Worm (Caenorhabditis elegans): ENCODE measurements around the gene R02D5.6.

Gene R02D5.6

DNA sequence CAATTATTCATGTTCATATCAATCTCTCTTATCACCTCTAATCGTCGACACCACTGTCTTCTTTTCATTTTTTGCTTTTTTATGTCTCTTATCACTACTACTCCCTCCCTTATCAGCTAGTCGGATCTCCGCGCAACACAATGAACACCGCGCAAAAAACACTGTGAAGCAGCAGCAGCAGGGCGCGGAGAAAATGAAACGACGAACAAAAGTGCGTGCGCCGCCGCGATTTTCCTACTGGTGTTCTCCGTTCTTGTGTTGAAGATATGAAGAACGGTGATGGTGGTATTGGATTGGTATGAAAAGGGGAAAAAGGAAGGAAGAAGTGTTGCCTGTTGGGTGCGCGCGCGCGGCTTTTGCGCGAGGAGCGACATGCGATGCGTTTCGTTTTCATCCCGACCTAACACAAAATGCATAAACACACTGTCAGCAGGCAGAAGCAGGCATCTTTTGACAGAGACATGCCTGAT is 12.1 kb downstream of the R02D5.6 start:
- TF ChIP-seq sem-2 (GFP tag; optimal IDR thresholded peaks at IDR 0.05) (peak; percentile 7), elt-1 (tag; optimal IDR thresholded peaks at IDR 0.05; ENCODE audit: borderline replicate concordance, insufficient read depth) (peak; percentile 92), hlh-1 (tag; optimal IDR thresholded peaks at IDR 0.05) (no peak), blmp-1 (tag; optimal IDR thresholded peaks at IDR 0.05) (no peak), drap-1 (GFP tag; optimal IDR thresholded peaks at IDR 0.05) (peak; percentile 62), elt-3 (tag; optimal IDR thresholded peaks at IDR 0.05) (peak; percentile 14), sptf-1 (tag; optimal IDR thresholded peaks at IDR 0.05) (peak; percentile 30), ham-2 (GFP tag; optimal IDR thresholded peaks at IDR 0.05) (peak; percentile 95), cnd-1 (tag; optimal IDR thresholded peaks at IDR 0.05) (peak; percentile 15), lsy-2 (tag; optimal IDR thresholded peaks at IDR 0.05) (no peak)

- no peak for TF ChIP-seq sptf-1 (tag; optimal IDR thresholded peaks at IDR 0.05)
- peak; percentile 29 for TF ChIP-seq M03D4.4 (tag; optimal IDR thresholded peaks at IDR 0.05)
- TF ChIP-seq nhr-76 (tag; optimal IDR thresholded peaks at IDR 0.05): no peak
- TF ChIP-seq drap-1 (GFP tag; optimal IDR thresholded peaks at IDR 0.05): peak; percentile 66
- no peak for TF ChIP-seq ceh-39 (tag; optimal IDR thresholded peaks at IDR 0.05)
- no peak for TF ChIP-seq sem-2 (GFP tag; optimal IDR thresholded peaks at IDR 0.05)
- TF ChIP-seq snpc-4 (tag; optimal IDR thresholded peaks at IDR 0.05): no peak
Observed at ce11 chrV:14504774-14505173, 13.1 kb downstream of the R02D5.6 start.

DNA sequence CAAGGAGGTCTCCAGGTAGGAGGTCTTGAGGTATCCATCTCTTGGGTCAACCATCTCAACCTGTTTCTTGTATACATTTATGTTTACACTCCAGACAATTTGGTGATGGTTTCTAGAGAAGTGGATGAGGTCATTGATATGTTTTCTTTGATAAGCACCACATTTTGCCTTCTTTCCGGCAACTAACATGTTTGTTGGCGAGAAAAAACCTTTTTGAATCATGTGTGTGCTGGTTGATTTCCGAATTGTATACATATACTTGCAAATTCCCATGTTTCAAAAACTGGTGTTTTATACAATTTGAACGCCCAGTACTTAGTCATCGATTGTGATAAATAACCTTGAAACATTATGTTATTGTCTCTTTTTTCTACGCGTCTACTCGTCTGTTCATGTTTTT is 13.8 kb downstream of the R02D5.6 start:
- TF ChIP-seq lsy-2 (tag; optimal IDR thresholded peaks at IDR 0.05) (no peak), bed-3 (GFP tag; optimal IDR thresholded peaks at IDR 0.05) (no peak), nhr-76 (tag; optimal IDR thresholded peaks at IDR 0.05) (no peak), sptf-1 (tag; optimal IDR thresholded peaks at IDR 0.05) (no peak), unc-39 (tag; optimal IDR thresholded peaks at IDR 0.05) (no peak), ces-1 (GFP tag; optimal IDR thresholded peaks at IDR 0.05) (no peak), snpc-4 (tag; optimal IDR thresholded peaks at IDR 0.05) (no peak), blmp-1 (tag; optimal IDR thresholded peaks at IDR 0.05) (no peak), mls-2 (tag; optimal IDR thresholded peaks at IDR 0.05) (no peak), ceh-43 (GFP tag; optimal IDR thresholded peaks at IDR 0.05) (no peak), flh-1 (GFP tag; optimal IDR thresholded peaks at IDR 0.05) (no peak), M03D4.4 (tag; optimal IDR thresholded peaks at IDR 0.05) (no peak), ham-2 (GFP tag; optimal IDR thresholded peaks at IDR 0.05) (no peak), ceh-83 (GFP tag; optimal IDR thresholded peaks at IDR 0.05) (no peak), drap-1 (GFP tag; optimal IDR thresholded peaks at IDR 0.05) (no peak), elt-3 (tag; optimal IDR thresholded peaks at IDR 0.05) (no peak), nhr-237 (tag; optimal IDR thresholded peaks at IDR 0.05) (no peak), mep-1 (tag; optimal IDR thresholded peaks at IDR 0.05) (no peak), tbx-8 (GFP tag; optimal IDR thresholded peaks at IDR 0.05) (no peak)

- TF ChIP-seq elt-1 (tag; optimal IDR thresholded peaks at IDR 0.05; ENCODE audit: borderline replicate concordance, insufficient read depth): no peak
- no peak for TF ChIP-seq ces-1 (GFP tag; optimal IDR thresholded peaks at IDR 0.05)
- TF ChIP-seq ceh-83 (GFP tag; optimal IDR thresholded peaks at IDR 0.05): no peak
- TF ChIP-seq hlh-1 (tag; optimal IDR thresholded peaks at IDR 0.05): no peak
- TF ChIP-seq drap-1 (GFP tag; optimal IDR thresholded peaks at IDR 0.05): no peak
- TF ChIP-seq nhr-237 (tag; optimal IDR thresholded peaks at IDR 0.05): no peak
- TF ChIP-seq nhr-28 (tag; optimal IDR thresholded peaks at IDR 0.05): no peak
- TF ChIP-seq blmp-1 (tag; optimal IDR thresholded peaks at IDR 0.05): no peak
- TF ChIP-seq mep-1 (tag; optimal IDR thresholded peaks at IDR 0.05): no peak
- no peak for TF ChIP-seq lin-13 (tag; optimal IDR thresholded peaks at IDR 0.05)
- no peak for TF ChIP-seq ceh-39 (tag; optimal IDR thresholded peaks at IDR 0.05)
Observed at ce11 chrV:14503065-14503464, 14.8 kb downstream of the R02D5.6 start.

DNA sequence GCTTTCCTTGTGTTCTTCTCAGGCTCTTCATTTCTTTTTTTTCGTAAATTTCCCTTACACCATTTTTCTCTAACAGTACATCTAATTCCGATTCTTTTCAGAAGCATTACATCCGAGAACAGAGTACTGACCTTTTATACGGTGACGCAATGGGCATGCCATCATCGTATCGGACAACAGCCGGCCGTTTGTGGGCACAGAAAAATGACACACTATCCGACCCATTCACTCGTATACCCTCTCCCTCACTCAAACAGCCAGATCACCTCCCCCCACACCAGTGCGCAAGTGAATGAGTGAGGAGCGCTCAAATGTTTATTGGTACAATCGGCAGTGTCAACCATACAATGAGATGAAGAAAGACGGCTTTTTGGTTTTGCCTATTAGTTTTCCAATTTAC is 16.8 kb downstream of the R02D5.6 start, which contains the start of gene R02D5.24:
TSS of gene R02D5.24 (plus strand) at position 205 of the 400 bp plus-strand sequence.
- TF ChIP-seq nhr-2 (tag; optimal IDR thresholded peaks at IDR 0.05) (peak; percentile 99), hlh-1 (tag; optimal IDR thresholded peaks at IDR 0.05) (peak; percentile 10), lsy-2 (tag; optimal IDR thresholded peaks at IDR 0.05) (no peak), ham-2 (GFP tag; optimal IDR thresholded peaks at IDR 0.05) (no peak), nhr-28 (tag; optimal IDR thresholded peaks at IDR 0.05) (no peak), elt-3 (tag; optimal IDR thresholded peaks at IDR 0.05) (no peak), snpc-4 (tag; optimal IDR thresholded peaks at IDR 0.05) (no peak), blmp-1 (tag; optimal IDR thresholded peaks at IDR 0.05) (no peak), sem-2 (GFP tag; optimal IDR thresholded peaks at IDR 0.05) (no peak), elt-1 (tag; optimal IDR thresholded peaks at IDR 0.05; ENCODE audit: borderline replicate concordance, insufficient read depth) (no peak), drap-1 (GFP tag; optimal IDR thresholded peaks at IDR 0.05) (peak; percentile 73), nhr-237 (tag; optimal IDR thresholded peaks at IDR 0.05) (no peak), flh-1 (GFP tag; optimal IDR thresholded peaks at IDR 0.05) (no peak), unc-39 (tag; optimal IDR thresholded peaks at IDR 0.05) (no peak), ceh-39 (tag; optimal IDR thresholded peaks at IDR 0.05) (no peak), lin-13 (tag; optimal IDR thresholded peaks at IDR 0.05) (no peak), mab-5 (tag; optimal IDR thresholded peaks at IDR 0.05) (no peak), unc-120 (tag; optimal IDR thresholded peaks at IDR 0.05; ENCODE audit: poor library complexity, severe bottlenecking) (no peak), nhr-76 (tag; optimal IDR thresholded peaks at IDR 0.05) (no peak), cnd-1 (tag; optimal IDR thresholded peaks at IDR 0.05) (peak; percentile 56), tbx-8 (GFP tag; optimal IDR thresholded peaks at IDR 0.05) (no peak), ces-1 (GFP tag; optimal IDR thresholded peaks at IDR 0.05) (no peak), M03D4.4 (tag; optimal IDR thresholded peaks at IDR 0.05) (no peak), zip-8 (tag; optimal IDR thresholded peaks at IDR 0.05) (peak; percentile 81), ztf-11 (tag; optimal IDR thresholded peaks at IDR 0.05) (no peak), sptf-1 (tag; optimal IDR thresholded peaks at IDR 0.05) (peak; percentile 32)
